Worm (Caenorhabditis elegans) whole organism, young adult: Measurements from ENCODE around the gene F35E12.2.

ENCODE experiments used
- B0261.1 ChIP-seq: sonication (generic microtip); optimal IDR thresholded peaks from 2 replicates; lab custom pipeline; 2016; ENCODE audit warnings: mild to moderate bottlenecking, missing genetic modification characterization, moderate library complexity, missing compliant biosample characterization
- cebp-1 ChIP-seq, 2 experiments: fragments of 200-800 bp in 1 of 2; sonication (Bioruptor generic) in 1 of 2; sonication (generic microtip) in 1 of 2; IDR thresholded peaks in 1 of 2; optimal IDR thresholded peaks in 1 of 2; 2 replicates each; pipeline versions ENCODE4 v1.3.6 to Lab custom; 2017 to 2022; ENCODE audit warnings: missing compliant biosample characterization in 2 of 2, missing genetic modification characterization in 2 of 2, mild to moderate bottlenecking in 1 of 2, missing genetic modification reagents in 1 of 2, moderate library complexity in 1 of 2
- chd-7 ChIP-seq: sonication (generic microtip); optimal IDR thresholded peaks from 2 replicates; lab custom pipeline; 2016; ENCODE audit warnings: mild to moderate bottlenecking, missing genetic modification characterization, moderate library complexity, missing compliant biosample characterization
- nhr-27 ChIP-seq: fragments of 200-800 bp; sonication (Bioruptor generic); optimal IDR thresholded peaks from 2 replicates; lab custom pipeline; 2018; ENCODE audit warnings: mild to moderate bottlenecking, missing genetic modification characterization, moderate library complexity, missing compliant biosample characterization
- rcor-1 ChIP-seq: fragments of 200-800 bp; sonication (Bioruptor generic); IDR thresholded peaks from 2 replicates; pipeline ENCODE4 v1.3.6; 2022; ENCODE audit warnings: missing genetic modification reagents, missing genetic modification characterization, missing compliant biosample characterization
- xnd-1 ChIP-seq: sonication (generic microtip); optimal IDR thresholded peaks from 2 replicates; lab custom pipeline; 2016; ENCODE audit warnings: missing genotype, missing genetic modification reagents, missing genetic modification characterization, missing compliant biosample characterization
- ztf-28 ChIP-seq: fragments of 200-800 bp; sonication (Bioruptor generic); IDR thresholded peaks from 2 replicates; pipeline ENCODE4 v1.3.6; 2022; ENCODE audit warnings: missing genetic modification reagents, missing genetic modification characterization, missing compliant biosample characterization
- ztf-6 ChIP-seq: fragments of 200-800 bp; sonication (Bioruptor generic); IDR thresholded peaks from 2 replicates; pipeline ENCODE4 v1.3.6; 2022; ENCODE audit warnings: missing genetic modification reagents, missing genetic modification characterization, missing compliant biosample characterization

DNA sequence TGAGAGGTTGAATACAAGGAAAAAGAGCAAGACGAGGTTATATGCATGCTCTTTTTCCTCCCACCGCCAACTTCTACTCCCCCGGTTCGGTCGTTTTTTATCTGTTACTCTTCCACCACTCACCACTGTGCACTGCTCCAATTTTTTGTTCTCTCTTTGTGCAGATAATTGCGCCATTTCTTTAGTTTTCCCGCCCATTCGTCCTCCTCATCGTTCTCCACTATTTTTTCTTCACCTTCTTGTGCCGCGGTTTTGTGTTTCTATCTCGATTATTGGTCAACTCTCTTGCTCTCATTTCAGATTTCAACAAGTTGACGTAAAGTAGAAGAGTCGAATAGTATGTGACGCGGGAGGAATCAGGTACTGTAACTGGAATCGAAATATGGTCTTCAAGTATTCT lies 35.1 kb downstream of the F35E12.2 start, which contains the start of gene T01D3.1:
- TF ChIP-seq xnd-1 (tag; lab: Kevin White, UChicago) (no peak), B0261.1 (no peak), cebp-1 (GFP tag; IDR thresholded peaks at IDR 0.05; lab: Robert Waterston, UW) (no peak), cebp-1 (tag; optimal IDR thresholded peaks at IDR 0.05; lab: Kevin White, UChicago) (no peak), ztf-6 (GFP tag; lab: Robert Waterston, UW) (no peak), rcor-1 (GFP tag; lab: Robert Waterston, UW) (no peak), chd-7 (tag; lab: Kevin White, UChicago) (no peak), nhr-27 (tag; lab: Kevin White, UChicago) (no peak), ztf-28 (no peak)
